Fruit fly (Drosophila melanogaster): ENCODE measurements around the gene Surf6.
A peak's percentile ranks its signal among the peaks of the same experiment; 100 is the strongest.

The Surf6 gene

DNA sequence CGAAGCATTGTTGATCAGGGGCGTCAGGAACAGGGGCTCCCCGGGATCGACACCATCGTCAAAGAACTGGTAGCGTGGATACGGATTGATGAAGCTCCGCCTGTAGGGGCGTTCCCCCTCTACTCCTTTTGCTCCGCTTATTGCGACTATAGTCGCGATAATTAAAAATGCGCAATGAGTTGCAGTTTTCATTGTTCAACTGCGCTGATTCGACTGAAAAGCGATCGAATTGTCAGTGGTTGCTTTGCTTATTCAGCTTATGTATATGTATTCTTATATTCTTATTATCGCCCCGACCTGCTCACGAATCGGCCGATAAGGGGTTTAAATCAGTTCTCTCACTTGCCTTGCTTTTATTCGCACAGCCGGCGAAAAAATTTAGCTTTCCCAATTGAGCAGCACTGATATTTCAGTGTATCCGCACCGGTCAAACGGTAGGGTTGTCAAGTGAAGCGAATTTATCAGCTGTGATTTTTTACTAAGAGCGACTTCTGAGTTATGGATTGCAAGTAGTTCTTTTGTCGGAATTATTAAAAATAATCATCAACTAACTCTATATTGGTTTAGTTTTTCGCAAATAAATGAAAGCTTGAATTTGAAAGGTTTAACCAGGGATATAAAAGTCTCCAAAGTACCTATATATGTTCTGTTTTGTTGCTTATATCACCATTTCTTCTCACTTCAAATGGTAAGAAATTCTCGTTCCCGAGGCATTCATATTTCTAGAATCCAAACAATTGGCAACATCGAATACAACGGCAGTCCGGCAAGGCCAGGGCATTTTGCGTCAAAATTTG lies 40.5 kb downstream of the Surf6 start, which contains the start of the genes CG4572 and CG4686 (continued):
- TF ChIP-seq Hr39 (GFP tag; optimal IDR thresholded peaks at IDR 0.05) (peak; percentile 89), eg (GFP tag; IDR thresholded peaks at IDR 0.05) (peak; percentile 85; the same call in 2 of the 3 replicates), Blimp-1 (GFP tag; optimal IDR thresholded peaks at IDR 0.05) (peak; percentile 47), topi (GFP tag; optimal IDR thresholded peaks at IDR 0.05) (peak; percentile 79), CG34406 (GFP tag; optimal IDR thresholded peaks at IDR 0.05) (peak; percentile 74), CG6792 (GFP tag; optimal IDR thresholded peaks at IDR 0.05) (peak; percentile 71), CG15336 (GFP tag; IDR thresholded peaks at IDR 0.05) (peak; percentile 71), CG6808 (GFP tag; optimal IDR thresholded peaks at IDR 0.05) (peak; percentile 62), svp (GFP tag) (no peak), Eip78C (GFP tag) (peak; percentile 92), CG6276 (GFP tag; optimal IDR thresholded peaks at IDR 0.05) (no peak), CG4318 (GFP tag; optimal IDR thresholded peaks at IDR 0.05) (peak; percentile 73), cyc (GFP tag; optimal IDR thresholded peaks at IDR 0.05) (peak; percentile 84), Gug (GFP tag; IDR thresholded peaks at IDR 0.05) (peak; percentile 83), Hr4 (GFP tag; optimal IDR thresholded peaks at IDR 0.05) (peak; percentile 86), CG9139 (GFP tag; optimal IDR thresholded peaks at IDR 0.05) (peak; percentile 57), fkh (GFP tag; optimal IDR thresholded peaks at IDR 0.05) (no peak), spab (GFP tag; optimal IDR thresholded peaks at IDR 0.05) (peak; percentile 67), CG11762 (GFP tag; optimal IDR thresholded peaks at IDR 0.05; ENCODE audit: insufficient read depth) (peak; percentile 81), CG16779 (tag; optimal IDR thresholded peaks at IDR 0.05) (no peak), CG11902 (GFP tag; optimal IDR thresholded peaks at IDR 0.05) (peak; percentile 75), Met (GFP tag; optimal IDR thresholded peaks at IDR 0.05) (peak; percentile 81), fd59A (GFP tag; optimal IDR thresholded peaks at IDR 0.05) (peak; percentile 63), CG8119 (GFP tag; IDR thresholded peaks at IDR 0.05) (peak; percentile 74), CG8632 (GFP tag; optimal IDR thresholded peaks at IDR 0.05) (peak; percentile 67), Hr38 (GFP tag; optimal IDR thresholded peaks at IDR 0.05) (no peak), CG6854 (GFP tag; optimal IDR thresholded peaks at IDR 0.05) (peak; percentile 8), CG10631 (GFP tag; optimal IDR thresholded peaks at IDR 0.05) (peak; percentile 85), Sox102F (GFP tag; optimal IDR thresholded peaks at IDR 0.05) (peak; percentile 83), lz (GFP tag; optimal IDR thresholded peaks at IDR 0.05) (peak; percentile 89), net (GFP tag; optimal IDR thresholded peaks at IDR 0.05) (peak; percentile 75), Eip75B (GFP tag; optimal IDR thresholded peaks at IDR 0.05) (peak; percentile 80), CG32006 (GFP tag; optimal IDR thresholded peaks at IDR 0.05) (peak; percentile 83), Ets96B (tag; optimal IDR thresholded peaks at IDR 0.05) (peak; percentile 67), Lpt (GFP tag; optimal IDR thresholded peaks at IDR 0.05) (peak; percentile 70), CG3919 (GFP tag; optimal IDR thresholded peaks at IDR 0.05) (peak; percentile 80)

DNA sequence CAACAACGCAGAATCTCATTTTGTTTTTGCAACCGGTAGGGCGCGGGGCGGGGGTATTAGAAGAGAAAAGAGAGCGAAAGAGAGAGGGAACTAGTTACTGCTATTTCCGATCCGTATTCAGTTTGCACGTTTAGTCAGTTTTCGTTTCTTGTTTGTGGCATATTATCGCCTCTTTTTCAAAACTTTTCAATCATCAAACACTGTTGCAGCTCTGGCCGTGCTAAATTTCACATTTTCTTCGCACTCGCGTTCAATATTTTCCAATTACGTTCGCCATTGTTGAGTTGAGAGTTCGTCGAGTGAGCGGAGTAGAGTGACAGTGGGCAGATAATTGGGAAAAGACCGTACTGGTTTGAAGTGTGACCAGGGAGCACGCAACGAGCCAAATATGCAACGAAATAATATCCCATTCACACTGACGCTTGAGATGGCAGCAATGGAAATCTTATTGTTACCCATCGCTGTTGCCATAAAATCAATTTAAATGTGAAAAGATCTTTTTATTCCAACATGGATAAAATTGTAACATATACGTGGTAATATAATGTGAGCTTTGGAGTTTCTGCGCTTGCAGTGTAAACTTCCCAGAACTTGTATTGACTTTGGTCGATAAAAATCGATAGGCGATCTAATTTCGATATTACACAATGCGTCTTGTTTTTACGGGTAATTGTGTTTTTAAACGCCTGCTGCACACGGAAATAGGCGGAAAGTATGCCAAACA lies 43.5 kb downstream of the Surf6 start, which contains the start of the genes Ire1 and Mrm2:
Ire1 (minus strand) TSS at position 296 of the 724 bp plus-strand sequence.
Mrm2 (plus strand) TSS at position 615 of the 724 bp plus-strand sequence.
- TF ChIP-seq OdsH (GFP tag; optimal IDR thresholded peaks at IDR 0.05) (peak; percentile 78), Lpt (GFP tag; optimal IDR thresholded peaks at IDR 0.05) (no peak), CG16779 (tag; optimal IDR thresholded peaks at IDR 0.05) (peak; percentile 48), CG1621 (tag; optimal IDR thresholded peaks at IDR 0.05) (peak; percentile 87), net (GFP tag; optimal IDR thresholded peaks at IDR 0.05) (peak; percentile 9), topi (GFP tag; optimal IDR thresholded peaks at IDR 0.05) (peak; percentile 63), esn (GFP tag; optimal IDR thresholded peaks at IDR 0.05) (peak; percentile 79), CG6808 (GFP tag; optimal IDR thresholded peaks at IDR 0.05) (peak; percentile 32), Ets21C (GFP tag; optimal IDR thresholded peaks at IDR 0.05) (peak; percentile 75), CG3032 (tag; optimal IDR thresholded peaks at IDR 0.05) (peak; percentile 78), dac (GFP tag; optimal IDR thresholded peaks at IDR 0.05) (peak; percentile 50), lz (GFP tag; optimal IDR thresholded peaks at IDR 0.05) (peak; percentile 82), dsx (GFP tag; optimal IDR thresholded peaks at IDR 0.05; ENCODE audit: poor library complexity, severe bottlenecking) (peak; percentile 51), ss (GFP tag; optimal IDR thresholded peaks at IDR 0.05) (peak in 1 of 2 experiments; percentile 63), Met (GFP tag; optimal IDR thresholded peaks at IDR 0.05) (peak; percentile 72), Sox15 (GFP tag; optimal IDR thresholded peaks at IDR 0.05) (peak; percentile 80), Eip78C (GFP tag) (peak; percentile 74), CG10631 (GFP tag; optimal IDR thresholded peaks at IDR 0.05) (peak; percentile 80), fd59A (GFP tag; optimal IDR thresholded peaks at IDR 0.05) (peak; percentile 56), Hr39 (GFP tag; optimal IDR thresholded peaks at IDR 0.05) (peak; percentile 90), vri (GFP tag; optimal IDR thresholded peaks at IDR 0.05) (peak; percentile 49), CG4318 (GFP tag; optimal IDR thresholded peaks at IDR 0.05) (no peak), acj6 (GFP tag; optimal IDR thresholded peaks at IDR 0.05) (peak; percentile 77)
